Fruit fly (Drosophila melanogaster) whole organism: ENCODE data around the gene pbl.

Experiments
- CG8478 ChIP-seq: fragments of >200 bp; optimal IDR thresholded peaks from 2 replicates; lab custom pipeline; 2018; ENCODE audit warnings: inconsistent platforms
- Dll ChIP-seq: fragments of >200 bp; optimal IDR thresholded peaks from 2 replicates; lab custom pipeline; 2017
- EcR ChIP-seq, 2 experiments: fragments of >200 bp; optimal IDR thresholded peaks; 2 replicates each; lab custom pipeline; 2017; ENCODE audit warnings: missing biosample characterization in 2 of 2, missing genetic modification characterization in 2 of 2, missing genetic modification reagents in 2 of 2
- pan ChIP-seq: fragments of >200 bp; optimal IDR thresholded peaks from 2 replicates; lab custom pipeline; 2017
- psq ChIP-seq: fragments of >200 bp; optimal IDR thresholded peaks from 2 replicates; lab custom pipeline; 2017
- usp ChIP-seq: fragments of >200 bp; optimal IDR thresholded peaks from 2 replicates; lab custom pipeline; 2017; ENCODE audit warnings: missing biosample characterization, missing genetic modification characterization, mixed read lengths

pbl gene

DNA sequence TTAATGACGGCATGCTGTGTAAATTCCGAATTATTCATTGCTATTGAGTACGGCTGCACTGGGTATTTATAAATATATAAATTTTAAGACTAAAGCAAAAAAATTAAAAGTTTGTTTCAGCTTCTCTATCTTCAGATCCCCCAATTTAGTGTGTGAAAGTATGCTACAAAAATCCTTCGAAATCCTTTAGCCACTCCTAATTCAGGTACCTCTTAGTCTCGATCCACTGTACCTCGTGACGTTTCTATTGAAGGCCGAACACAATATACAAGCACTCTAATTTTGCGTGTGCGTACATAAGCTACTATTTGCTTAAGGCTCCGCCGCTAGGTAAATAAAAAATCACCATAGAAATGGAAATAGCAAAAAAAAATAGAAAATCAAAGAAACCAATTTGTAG lies 45.2 kb downstream of the pbl start:
- no peak for TF ChIP-seq psq
- no peak for TF ChIP-seq usp (GFP tag; lab: Kevin White, UChicago)
- no peak for TF ChIP-seq pan
- no peak for TF ChIP-seq CG8478
- TF ChIP-seq EcR (GFP tag; optimal IDR thresholded peaks at IDR 0.05; lab: Kevin White, UChicago): no peak
- TF ChIP-seq Dll (lab: Kevin White, UChicago): no peak

DNA sequence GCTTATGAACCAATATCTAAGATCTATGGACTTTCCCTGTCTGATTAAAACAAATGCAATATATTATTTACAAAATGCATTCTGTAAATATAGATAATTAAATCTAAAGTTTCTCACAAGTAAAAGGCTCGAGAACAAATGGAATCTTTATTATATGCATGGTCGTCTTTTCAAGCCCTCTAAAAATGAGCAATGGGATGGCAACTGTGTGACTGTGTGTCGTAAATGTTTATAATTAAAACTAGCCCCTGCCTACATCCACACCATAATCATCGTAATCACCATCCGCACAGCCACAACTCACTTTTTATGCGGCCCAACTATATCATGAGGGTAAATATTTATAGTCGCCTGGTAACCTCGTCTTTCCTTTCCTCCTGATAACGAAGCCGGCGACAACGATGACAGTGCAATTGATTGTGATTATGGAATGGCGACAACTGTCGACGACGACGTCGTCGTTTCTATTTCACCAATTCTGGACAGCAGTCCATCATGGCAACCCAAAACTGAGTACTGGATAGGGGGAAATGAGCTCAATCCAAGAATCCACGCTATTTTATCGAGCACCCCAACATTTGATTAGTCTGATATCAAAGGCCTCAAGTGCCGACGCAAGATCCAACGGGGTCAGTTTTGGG lies 45.9 kb downstream of the pbl start:
- TF ChIP-seq Dll (lab: Kevin White, UChicago) (no peak), CG8478 (no peak), EcR (GFP tag; optimal IDR thresholded peaks at IDR 0.05; lab: Kevin White, UChicago) (no peak), psq (no peak), usp (GFP tag; lab: Kevin White, UChicago) (no peak)

DNA sequence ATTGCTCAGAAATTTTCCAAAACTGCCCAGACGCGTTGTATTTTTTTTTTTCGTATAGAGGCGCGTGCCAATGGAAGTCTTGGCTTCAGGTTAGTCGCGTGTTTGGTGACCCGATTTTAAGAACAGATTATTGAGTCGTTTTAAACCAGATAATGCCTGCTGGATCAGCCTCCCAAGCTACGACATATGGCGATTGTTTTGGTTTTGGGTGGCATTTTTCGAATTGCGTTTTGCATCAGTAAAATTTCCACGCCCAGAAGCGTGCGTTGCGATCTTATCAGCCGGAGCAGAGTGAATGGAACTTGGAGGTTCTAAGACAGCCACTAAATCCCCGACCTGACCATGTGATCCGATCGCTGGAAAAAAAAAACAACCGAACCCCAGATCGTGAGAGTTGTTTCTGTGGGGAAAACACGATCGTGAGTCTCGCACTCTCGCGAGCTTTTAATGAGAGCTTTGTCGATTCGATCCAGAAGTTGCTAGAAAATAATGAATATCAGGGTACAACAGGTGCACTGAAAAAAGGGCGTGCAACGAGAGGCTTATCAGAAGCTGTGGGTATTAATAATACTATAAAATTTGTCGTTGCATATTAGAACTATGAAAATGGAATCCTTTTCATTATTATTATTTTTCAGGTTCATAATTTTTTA lies 46.5 kb downstream of the pbl start:
- TF ChIP-seq EcR (GFP tag; optimal IDR thresholded peaks at IDR 0.05; lab: Kevin White, UChicago): no peak
- TF ChIP-seq usp (GFP tag; lab: Kevin White, UChicago): no peak
- no peak for TF ChIP-seq psq
- TF ChIP-seq CG8478: no peak
- TF ChIP-seq Dll (lab: Kevin White, UChicago): no peak
- no peak for TF ChIP-seq pan

DNA sequence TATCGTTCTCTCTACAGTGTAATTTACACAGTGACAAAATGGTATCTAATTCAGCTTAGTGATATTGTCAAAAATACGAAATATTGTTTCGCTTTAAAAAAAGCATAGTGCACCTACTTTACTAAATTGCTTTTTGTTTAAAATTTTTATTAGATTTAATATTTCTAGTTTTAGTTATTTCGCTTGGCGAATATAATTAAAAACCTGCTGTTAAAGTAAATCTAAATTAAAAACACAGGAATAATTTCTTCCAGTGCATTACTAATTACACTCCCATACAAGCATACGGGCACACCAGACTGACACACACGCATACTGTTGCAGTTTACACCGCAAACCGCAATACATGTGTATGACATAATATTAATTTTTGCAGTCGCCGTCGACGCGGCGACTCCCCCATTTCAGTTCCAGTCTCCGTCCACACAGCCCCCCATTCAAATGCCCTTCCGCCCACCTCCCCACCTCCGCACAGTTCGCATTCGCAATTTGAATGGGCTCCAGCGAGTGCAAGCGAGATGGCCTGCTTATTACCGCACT lies 47.9 kb downstream of the pbl start:
- TF ChIP-seq Dll (lab: Kevin White, UChicago) (no peak), usp (GFP tag; lab: Kevin White, UChicago) (no peak), CG8478 (no peak), pan (no peak), EcR (GFP tag; optimal IDR thresholded peaks at IDR 0.05; lab: Kevin White, UChicago) (no peak), psq (no peak)

DNA sequence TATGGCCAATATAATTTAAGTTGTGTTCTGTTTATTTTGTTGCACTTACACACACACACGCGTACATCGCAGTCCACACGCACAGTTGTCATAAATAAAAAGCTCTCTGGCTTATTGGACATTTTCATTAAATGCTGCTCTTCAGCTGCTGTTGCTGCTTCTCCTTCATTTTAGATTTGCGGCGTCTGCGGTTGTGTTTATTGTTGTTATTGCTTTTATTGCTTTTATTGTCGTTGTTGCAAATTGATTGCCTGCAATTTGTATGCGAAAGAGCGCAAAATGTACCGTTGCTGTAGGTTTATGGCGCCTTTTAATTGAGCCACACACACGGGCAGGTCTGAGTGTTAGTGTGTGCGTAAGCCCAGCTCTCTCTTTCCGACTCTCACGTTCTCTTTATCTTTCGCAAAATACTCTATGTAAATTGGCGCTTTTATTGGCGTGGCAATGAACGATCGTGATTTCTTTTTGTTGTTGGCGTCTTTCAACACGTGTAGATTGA lies 48.4 kb downstream of the pbl start:
- TF ChIP-seq CG8478 (no peak), Dll (lab: Kevin White, UChicago) (peak; percentile 12), EcR (GFP tag; optimal IDR thresholded peaks at IDR 0.05; lab: Kevin White, UChicago) (no peak), usp (GFP tag; lab: Kevin White, UChicago) (no peak), psq (no peak), pan (no peak)

DNA sequence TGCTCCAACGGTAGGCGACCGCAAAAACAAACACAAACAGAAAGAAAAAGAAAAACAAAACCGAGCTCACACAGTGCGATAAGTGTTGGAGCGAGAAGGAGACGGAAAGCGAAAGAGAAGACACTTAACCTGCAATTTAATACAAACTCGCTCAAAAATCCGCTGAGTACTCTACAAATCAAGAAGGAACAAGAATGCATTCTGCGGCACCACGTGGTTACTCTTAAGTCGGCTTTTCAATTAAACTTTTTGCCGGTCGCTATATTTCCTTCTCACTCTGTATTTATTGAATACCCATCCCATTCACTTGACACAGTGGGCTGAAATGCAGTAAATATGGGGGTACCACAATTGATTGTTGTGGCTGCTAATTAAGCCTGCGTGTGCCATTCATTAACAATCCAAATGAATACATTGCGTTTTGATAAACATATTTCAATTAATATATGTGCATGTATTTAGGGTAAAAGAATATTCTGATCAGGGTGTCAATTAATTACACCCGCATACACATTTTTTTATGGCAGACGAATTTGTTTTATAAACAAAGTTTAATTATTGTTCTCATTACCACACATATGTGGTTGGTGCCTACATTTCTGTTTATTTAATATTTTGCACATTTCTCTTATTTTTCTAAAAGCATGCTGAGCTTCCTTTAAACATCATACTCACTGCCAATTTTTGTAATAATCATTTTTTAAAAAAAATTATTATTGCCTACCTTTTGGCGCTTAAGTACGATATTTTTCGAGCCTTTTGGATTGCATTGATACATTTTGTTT lies 49.3 kb downstream of the pbl start:
- no peak for TF ChIP-seq Dll (lab: Kevin White, UChicago)
- no peak for TF ChIP-seq CG8478
- no peak for TF ChIP-seq EcR (GFP tag; optimal IDR thresholded peaks at IDR 0.05; lab: Kevin White, UChicago)
- TF ChIP-seq pan: no peak
- TF ChIP-seq usp (GFP tag; lab: Kevin White, UChicago): no peak
- no peak for TF ChIP-seq psq

DNA sequence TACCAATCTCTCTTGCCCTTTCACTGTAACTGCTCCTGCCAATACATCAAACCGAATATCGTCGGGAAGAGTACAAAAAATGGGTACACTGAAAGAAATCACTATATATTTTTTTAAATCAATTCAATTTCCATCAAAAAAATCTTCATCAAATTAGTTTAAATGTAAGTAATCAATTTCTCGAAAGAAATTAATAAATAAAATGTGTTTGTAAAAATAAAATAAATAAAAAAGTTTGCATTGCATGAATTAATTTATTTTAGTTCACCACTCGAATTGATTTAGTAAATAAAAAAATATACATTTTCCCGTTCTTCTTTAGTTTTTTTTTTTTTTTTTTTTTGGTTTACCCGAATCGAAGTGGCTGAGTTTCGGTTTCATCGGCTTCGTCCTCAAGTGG lies 49.9 kb downstream of the pbl start:
- TF ChIP-seq pan (no peak), usp (GFP tag; lab: Kevin White, UChicago) (no peak), Dll (lab: Kevin White, UChicago) (no peak), EcR (GFP tag; optimal IDR thresholded peaks at IDR 0.05; lab: Kevin White, UChicago) (no peak), CG8478 (no peak), psq (no peak)

DNA sequence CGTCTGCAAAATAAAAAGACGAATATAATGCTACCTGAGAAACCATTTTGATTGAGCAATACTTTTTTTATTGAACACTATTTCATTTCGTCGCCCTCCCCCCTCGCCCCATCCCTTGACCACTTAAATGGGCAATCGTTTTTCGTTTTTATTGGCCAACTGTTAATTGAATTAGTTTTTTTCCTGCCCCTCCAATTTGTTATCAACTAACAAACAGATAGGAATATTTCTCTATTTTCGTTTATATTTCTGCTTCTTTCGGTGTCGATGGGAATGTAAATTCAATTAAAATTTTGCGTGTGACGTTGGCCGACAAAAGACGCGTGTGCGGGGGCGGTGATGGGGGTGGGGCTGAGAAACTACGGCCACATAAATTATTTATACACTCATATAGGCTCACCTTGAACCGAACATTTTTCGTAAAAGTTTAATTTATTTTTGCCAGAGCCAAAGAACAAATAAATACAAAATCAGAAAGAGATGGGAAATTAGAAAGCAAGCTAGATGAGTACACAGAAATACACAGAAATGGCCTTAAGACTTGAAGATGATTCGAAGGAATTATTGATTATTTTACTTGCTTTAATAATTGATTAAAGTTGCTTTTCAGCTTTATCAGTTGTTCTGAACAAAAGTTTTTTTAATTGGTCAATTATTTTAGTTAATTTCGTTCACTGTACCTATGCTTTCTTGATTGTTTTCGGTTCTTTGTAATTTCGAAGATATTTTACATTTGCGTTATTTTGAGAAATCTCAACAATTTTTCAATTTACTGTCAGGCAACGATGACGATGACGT lies 50.9 kb downstream of the pbl start:
- no peak for TF ChIP-seq pan
- no peak for TF ChIP-seq usp (GFP tag; lab: Kevin White, UChicago)
- TF ChIP-seq Dll (lab: Kevin White, UChicago): no peak
- TF ChIP-seq EcR (GFP tag; optimal IDR thresholded peaks at IDR 0.05; lab: Kevin White, UChicago): no peak
- no peak for TF ChIP-seq psq

DNA sequence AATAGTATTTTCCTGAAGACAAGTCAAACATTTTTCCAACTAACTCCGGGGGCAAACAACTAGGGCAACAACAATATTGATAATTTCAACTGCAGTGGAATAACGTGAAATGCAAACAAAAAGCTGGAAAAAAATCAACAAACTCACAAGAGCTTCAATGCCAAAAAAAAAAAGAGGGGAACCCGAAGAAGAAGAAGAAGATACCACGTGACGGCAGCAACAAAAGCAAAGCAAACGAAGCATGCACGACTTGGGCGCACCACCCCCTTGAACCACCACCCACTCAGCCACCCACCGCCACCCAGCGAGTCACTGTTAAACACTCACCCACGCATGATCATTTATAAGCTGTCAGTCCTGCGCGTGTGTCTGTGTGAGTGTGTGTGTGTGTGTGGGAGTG lies 52.0 kb downstream of the pbl start:
- TF ChIP-seq Dll (lab: Kevin White, UChicago) (no peak), CG8478 (no peak), EcR (GFP tag; optimal IDR thresholded peaks at IDR 0.05; lab: Kevin White, UChicago) (no peak), pan (no peak), psq (no peak), usp (GFP tag; lab: Kevin White, UChicago) (no peak)

DNA sequence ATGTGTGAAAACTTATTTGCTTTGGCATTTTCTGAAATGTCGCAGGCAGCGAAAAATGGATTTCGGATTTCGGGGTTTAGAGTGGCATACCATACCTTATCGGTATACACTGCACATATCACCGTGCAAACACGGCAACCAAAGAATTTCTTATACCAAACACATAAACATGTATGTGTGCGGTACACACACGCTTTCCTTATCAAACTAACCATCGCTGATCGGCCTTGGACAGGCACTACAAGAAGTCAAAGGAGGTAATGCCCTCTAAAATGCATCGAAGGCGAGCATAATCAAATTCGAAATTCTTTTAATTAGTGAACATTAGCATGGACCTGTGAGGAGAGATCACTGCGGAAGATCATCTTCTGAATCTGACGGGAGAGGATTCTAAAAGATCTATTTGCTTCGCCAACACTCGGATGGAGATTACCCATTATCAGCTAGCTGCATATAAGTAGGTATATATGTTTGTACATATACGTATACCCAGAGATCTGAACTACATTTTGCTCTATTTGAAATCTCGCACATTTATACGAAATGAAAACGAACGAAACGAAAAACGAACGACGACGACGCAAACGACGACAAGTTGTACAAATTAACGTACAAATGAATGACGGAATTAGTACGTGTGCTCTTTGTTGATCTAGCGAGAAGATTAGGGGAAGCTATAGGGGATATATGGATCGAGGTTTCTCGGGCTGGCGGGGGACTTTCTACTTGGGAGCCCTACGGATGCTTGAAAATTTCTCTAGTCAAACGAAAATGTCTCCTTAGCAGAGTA lies 53.2 kb downstream of the pbl start:
- no peak for TF ChIP-seq Dll (lab: Kevin White, UChicago)
- no peak for TF ChIP-seq CG8478

DNA sequence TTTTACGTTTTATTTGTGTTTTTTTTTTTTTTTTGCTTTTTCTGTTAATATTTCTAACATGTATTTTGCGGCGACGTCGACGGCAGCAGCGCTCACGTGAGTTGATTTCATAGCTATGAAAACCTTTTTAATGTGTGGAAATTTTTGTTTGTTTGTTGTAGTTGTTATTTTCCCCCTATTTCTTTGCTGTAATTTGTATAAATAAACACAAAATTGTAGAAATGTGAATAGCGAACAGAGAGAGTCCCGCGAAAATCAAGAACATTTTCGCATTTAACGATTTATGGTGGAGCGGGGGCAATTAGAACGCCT lies 55.2 kb downstream of the pbl start:
- TF ChIP-seq CG8478 (no peak), psq (no peak), EcR (GFP tag; optimal IDR thresholded peaks at IDR 0.05; lab: Kevin White, UChicago) (no peak), Dll (lab: Kevin White, UChicago) (no peak), pan (no peak), usp (GFP tag; lab: Kevin White, UChicago) (no peak)
